Fruit fly (Drosophila melanogaster): ENCODE data around the gene ppan.

The ppan gene

DNA sequence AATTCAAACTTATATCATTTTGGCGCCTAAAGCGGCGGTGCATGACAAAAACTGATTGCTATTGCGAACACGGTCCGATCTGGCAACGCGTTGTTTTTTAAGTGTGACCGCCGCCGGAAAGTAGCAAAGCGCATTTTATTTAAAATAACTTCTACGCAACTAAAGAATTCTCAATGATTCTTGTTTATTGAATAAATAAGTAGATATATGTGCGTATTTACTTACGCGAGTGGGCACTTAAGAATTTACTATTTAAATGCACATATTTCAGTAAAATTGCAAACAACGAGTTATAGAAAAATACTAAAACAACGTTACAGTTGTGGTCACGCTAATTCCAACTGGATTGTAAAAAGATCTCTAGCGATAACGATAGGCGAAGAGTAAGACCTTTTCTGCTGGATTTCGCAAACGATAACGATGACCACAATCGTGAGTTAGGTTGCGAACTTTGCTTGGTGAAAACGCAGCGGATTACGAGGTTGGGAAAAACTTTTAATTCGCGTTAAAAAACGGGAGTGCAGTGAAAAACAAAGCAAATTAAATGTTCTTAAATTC, 40.0 kb downstream of the ppan start (continued):
- no peak for TF ChIP-seq dysf (GFP tag; IDR thresholded peaks at IDR 0.05)
- no peak for TF ChIP-seq btn (GFP tag; optimal IDR thresholded peaks at IDR 0.05)
- TF ChIP-seq CG6765 (GFP tag; optimal IDR thresholded peaks at IDR 0.05): no peak
- no peak for TF ChIP-seq CG17328 (GFP tag; IDR thresholded peaks at IDR 0.05)
- TF ChIP-seq cad (GFP tag; optimal IDR thresholded peaks at IDR 0.05): no peak
- no peak for TF ChIP-seq zf30C (GFP tag; optimal IDR thresholded peaks at IDR 0.05)
- no peak for TF ChIP-seq HHEX (GFP tag; optimal IDR thresholded peaks at IDR 0.05)
- no peak for TF ChIP-seq Mrtf (GFP tag; IDR thresholded peaks at IDR 0.05)
- no peak for TF ChIP-seq Eip74EF (GFP tag; optimal IDR thresholded peaks at IDR 0.05)
- peak; percentile 5 for TF ChIP-seq Elba2 (GFP tag; optimal IDR thresholded peaks at IDR 0.05)
- TF ChIP-seq inv (GFP tag; IDR thresholded peaks at IDR 0.05; ENCODE audit: partially characterized antibody): no peak
- TF ChIP-seq Antp (GFP tag; optimal IDR thresholded peaks at IDR 0.05): no peak
- TF ChIP-seq PHDP (tag; optimal IDR thresholded peaks at IDR 0.05): no peak
- TF ChIP-seq CG15073 (GFP tag; optimal IDR thresholded peaks at IDR 0.05): no peak
- TF ChIP-seq gcm2 (GFP tag; optimal IDR thresholded peaks at IDR 0.05): no peak
- no peak for TF ChIP-seq CG5953 (GFP tag; IDR thresholded peaks at IDR 0.05)
- no peak for TF ChIP-seq Rx (GFP tag; IDR thresholded peaks at IDR 0.05)
- no peak for TF ChIP-seq Sox100B (GFP tag; optimal IDR thresholded peaks at IDR 0.05)
- TF ChIP-seq CG4328 (GFP tag; optimal IDR thresholded peaks at IDR 0.05): no peak
- TF ChIP-seq Chrac-16 (GFP tag; optimal IDR thresholded peaks at IDR 0.05): peak; percentile 7
- no peak for TF ChIP-seq D (optimal IDR thresholded peaks at IDR 0.05)
- no peak for TF ChIP-seq D (GFP tag; optimal IDR thresholded peaks at IDR 0.05)
- no peak for TF ChIP-seq CG7987 (GFP tag; optimal IDR thresholded peaks at IDR 0.05)
- TF ChIP-seq cg (GFP tag; optimal IDR thresholded peaks at IDR 0.05): no peak
- TF ChIP-seq h (optimal IDR thresholded peaks at IDR 0.05): no peak
- TF ChIP-seq oc (tag; optimal IDR thresholded peaks at IDR 0.05): peak; percentile 13
- TF ChIP-seq Dfd (GFP tag; optimal IDR thresholded peaks at IDR 0.05): no peak
- no peak for TF ChIP-seq danr (GFP tag; IDR thresholded peaks at IDR 0.05)
- TF ChIP-seq lola (GFP tag; optimal IDR thresholded peaks at IDR 0.05): no peak
- TF ChIP-seq CG33213 (GFP tag; optimal IDR thresholded peaks at IDR 0.05): peak; percentile 82
- no peak for TF ChIP-seq tio (GFP tag; optimal IDR thresholded peaks at IDR 0.05)
- peak; percentile 29 for TF ChIP-seq lilli (GFP tag; optimal IDR thresholded peaks at IDR 0.05)
- no peak for TF ChIP-seq Neu2 (GFP tag; optimal IDR thresholded peaks at IDR 0.05; ENCODE audit: borderline replicate concordance)
- peak; percentile 92 for TF ChIP-seq CG9797 (GFP tag; optimal IDR thresholded peaks at IDR 0.05)
- TF ChIP-seq CG4617 (GFP tag; optimal IDR thresholded peaks at IDR 0.05; ENCODE audit: borderline replicate concordance): peak; percentile 48
- TF ChIP-seq tap (tag; optimal IDR thresholded peaks at IDR 0.05): no peak
- peak; percentile 76 for TF ChIP-seq CG9437 (GFP tag; optimal IDR thresholded peaks at IDR 0.05)
- no peak for TF ChIP-seq CG32767 (GFP tag; IDR thresholded peaks at IDR 0.05)
- no peak for TF ChIP-seq CG3281 (GFP tag; optimal IDR thresholded peaks at IDR 0.05)
- TF ChIP-seq BEAF-32 (GFP tag; optimal IDR thresholded peaks at IDR 0.05): peak; percentile 66
- no peak for TF ChIP-seq CG14050 (GFP tag; IDR thresholded peaks at IDR 0.05)
- TF ChIP-seq z (GFP tag; IDR thresholded peaks at IDR 0.05): no peak
- TF ChIP-seq zen2 (GFP tag; IDR thresholded peaks at IDR 0.05; ENCODE audit: partially characterized antibody): peak; percentile 39; the same call in 1 of the 3 replicates
- TF ChIP-seq Ravus (GFP tag; IDR thresholded peaks at IDR 0.05): no peak
- peak in 1 of 2 experiments; percentile 26 for TF ChIP-seq dpn (GFP tag; optimal IDR thresholded peaks at IDR 0.05)
- TF ChIP-seq esg (GFP tag; conservative IDR thresholded peaks at IDR 0.05): no peak
- no peak for TF ChIP-seq CG15269 (tag; optimal IDR thresholded peaks at IDR 0.05)
- no peak for TF ChIP-seq jing (GFP tag; optimal IDR thresholded peaks at IDR 0.05)
- peak; percentile 98 for TF ChIP-seq E2f2 (GFP tag; IDR thresholded peaks at IDR 0.05)
- peak; percentile 70 for TF ChIP-seq CG3847 (GFP tag; IDR thresholded peaks at IDR 0.05)
- TF ChIP-seq CG4854 (GFP tag; optimal IDR thresholded peaks at IDR 0.05): no peak
- peak; percentile 27 for TF ChIP-seq CTCF (GFP tag; optimal IDR thresholded peaks at IDR 0.05)
